Worm (Caenorhabditis elegans) whole organism, L4/young adult: ENCODE measurements around the gene zmp-4.
"Not testable (repeated sequence)": the region's sequence is repeated elsewhere in the genome, so short reads cannot be mapped to it uniquely, and the experiment has no call there.

Experiments
- W03F9.2 ChIP-seq: fragments of 150-350 bp; optimal IDR thresholded peaks from 2 replicates; lab custom pipeline; 2014; ENCODE audit warnings: missing biosample characterization, missing genetic modification characterization
- dao-5 ChIP-seq: sonication (generic microtip); optimal IDR thresholded peaks from 2 replicates; lab custom pipeline; 2016; ENCODE audit warnings: missing genotype, missing genetic modification characterization, moderate library complexity, missing compliant biosample characterization
- him-1 ChIP-seq: sonication (generic microtip); optimal IDR thresholded peaks from 2 replicates; lab custom pipeline; 2016; ENCODE audit warnings: missing genotype, missing genetic modification reagents, missing genetic modification characterization, missing compliant biosample characterization

ce11 chrV:14890782-14891181 is 30.6 kb downstream of the zmp-4 start, which contains the start of gene nspa-2:
- not testable (repeated sequence) for TF ChIP-seq him-1 (tag; lab: Kevin White, UChicago); W03F9.2 (tag; lab: Kevin White, UChicago); dao-5
